Fruit fly (Drosophila melanogaster): ENCODE measurements around the gene MtnA.

MtnA gene

dm6 chr3R:9791177-9791806 lies 7.1 kb upstream of the MtnA start, which contains the start of the genes CG12945 and CG8507 (continued):
- TF ChIP-seq lola (GFP tag; optimal IDR thresholded peaks at IDR 0.05) (peak in 1 of 3 experiments; percentile 54), dm (GFP tag; optimal IDR thresholded peaks at IDR 0.05) (peak; percentile 34), slou (GFP tag; optimal IDR thresholded peaks at IDR 0.05) (no peak), HLH4C (GFP tag; IDR thresholded peaks at IDR 0.05; ENCODE audit: partially characterized antibody) (no peak), HLH3B (GFP tag; IDR thresholded peaks at IDR 0.05) (no peak), onecut (GFP tag; IDR thresholded peaks at IDR 0.05) (no peak), bbx (GFP tag; IDR thresholded peaks at IDR 0.05; ENCODE audit: partially characterized antibody) (0 out of 2 replicates have a peak, but pooled peaks have one; percentile 18), CG9215 (GFP tag; IDR thresholded peaks at IDR 0.05) (peak; percentile 29; the same call in 1 of the 2 replicates), sima (GFP tag; optimal IDR thresholded peaks at IDR 0.05) (no peak), CG31365 (tag; optimal IDR thresholded peaks at IDR 0.05) (no peak), nau (GFP tag; optimal IDR thresholded peaks at IDR 0.05) (no peak), ab (GFP tag; optimal IDR thresholded peaks at IDR 0.05) (no peak), CG43689 (GFP tag; IDR thresholded peaks at IDR 0.05) (no peak), hbn (GFP tag; IDR thresholded peaks at IDR 0.05; ENCODE audit: partially characterized antibody) (no peak), wdn (GFP tag; IDR thresholded peaks at IDR 0.05) (no peak), Max (GFP tag; optimal IDR thresholded peaks at IDR 0.05) (peak; percentile 63), CG33213 (GFP tag; optimal IDR thresholded peaks at IDR 0.05) (no peak), TFAM (GFP tag; optimal IDR thresholded peaks at IDR 0.05) (no peak), ewg (GFP tag; optimal IDR thresholded peaks at IDR 0.05) (no peak), yki (optimal IDR thresholded peaks at IDR 0.05) (no peak), CG10431 (GFP tag; optimal IDR thresholded peaks at IDR 0.05) (no peak), da (GFP tag; optimal IDR thresholded peaks at IDR 0.05) (no peak), tin (GFP tag; optimal IDR thresholded peaks at IDR 0.05) (peak; percentile 46), CG2116 (GFP tag; optimal IDR thresholded peaks at IDR 0.05) (peak; percentile 59), CG5245 (GFP tag; optimal IDR thresholded peaks at IDR 0.05) (peak; percentile 2), Ada2b (GFP tag; IDR thresholded peaks at IDR 0.05) (no peak), CG34422 (GFP tag; IDR thresholded peaks at IDR 0.05) (no peak), HmgD (GFP tag; optimal IDR thresholded peaks at IDR 0.05) (no peak), Rfx (GFP tag; IDR thresholded peaks at IDR 0.05) (peak; percentile 66), Ets97D (GFP tag; optimal IDR thresholded peaks at IDR 0.05) (peak; percentile 44), br (optimal IDR thresholded peaks at IDR 0.05) (no peak), CG7928 (GFP tag; optimal IDR thresholded peaks at IDR 0.05) (no peak), ATbp (GFP tag; optimal IDR thresholded peaks at IDR 0.05) (no peak), CG5953 (GFP tag; IDR thresholded peaks at IDR 0.05) (no peak), Sox100B (GFP tag; optimal IDR thresholded peaks at IDR 0.05) (no peak), CG18262 (tag; optimal IDR thresholded peaks at IDR 0.05) (peak; percentile 48), salm (tag; optimal IDR thresholded peaks at IDR 0.05) (no peak), Eip74EF (GFP tag; optimal IDR thresholded peaks at IDR 0.05) (no peak), ash1 (GFP tag; optimal IDR thresholded peaks at IDR 0.05) (no peak), Atf-2 (GFP tag; optimal IDR thresholded peaks at IDR 0.05) (peak; percentile 53), BEAF-32 (GFP tag; optimal IDR thresholded peaks at IDR 0.05) (peak; percentile 52), CG31388 (GFP tag; optimal IDR thresholded peaks at IDR 0.05) (no peak), CG17829 (tag; optimal IDR thresholded peaks at IDR 0.05) (peak; percentile 54), gsb (GFP tag; IDR thresholded peaks at IDR 0.05) (no peak), CG32532 (GFP tag; IDR thresholded peaks at IDR 0.05) (no peak; the same call in 1 of the 2 replicates), jigr1 (GFP tag; IDR thresholded peaks at IDR 0.05) (no peak), sug (tag; optimal IDR thresholded peaks at IDR 0.05) (peak; percentile 71), aop (GFP tag; IDR thresholded peaks at IDR 0.05) (no peak), Six4 (GFP tag; optimal IDR thresholded peaks at IDR 0.05) (no peak), Vsx1 (GFP tag; optimal IDR thresholded peaks at IDR 0.05) (no peak), lbe (GFP tag; optimal IDR thresholded peaks at IDR 0.05) (peak; percentile 3)
